Worm (Caenorhabditis elegans): Measurements from ENCODE around the gene Y62H9A.16.
A peak's percentile ranks its signal among the peaks of the same experiment; 100 is the strongest.

Gene Y62H9A.16

ce11 chrX:11916705-11917104, 1.4 kb upstream of the Y62H9A.16 start, which contains the start of gene Y62H9A.13:
Y62H9A.13 (plus strand) TSS chrX:11917005.
- TF ChIP-seq nfya-1 (tag; optimal IDR thresholded peaks at IDR 0.05; ENCODE audit: insufficient read depth) (no peak), nhr-43 (tag; optimal IDR thresholded peaks at IDR 0.05; ENCODE audit: poor library complexity, severe bottlenecking) (no peak), ama-1 (optimal IDR thresholded peaks at IDR 0.05) (no peak), nhr-237 (tag; optimal IDR thresholded peaks at IDR 0.05) (no peak), eor-1 (tag; optimal IDR thresholded peaks at IDR 0.05) (no peak)

ce11 chrX:11920723-11921283, 2.7 kb downstream of the Y62H9A.16 start, which contains the start of gene Y62H9A.14:
Y62H9A.14 (plus strand) TSS chrX:11921233.
- TF ChIP-seq lsy-12 (tag; optimal IDR thresholded peaks at IDR 0.05) = no peak

- TF ChIP-seq nhr-237 (tag; optimal IDR thresholded peaks at IDR 0.05) = no peak
- peak; percentile 20 for TF ChIP-seq hmg-11 (tag; optimal IDR thresholded peaks at IDR 0.05)
- peak; percentile 82 for TF ChIP-seq nhr-77 (tag; optimal IDR thresholded peaks at IDR 0.05)
- TF ChIP-seq nhr-12 (tag; optimal IDR thresholded peaks at IDR 0.05) = no peak
- peak; percentile 20 for TF ChIP-seq jun-1 (tag; optimal IDR thresholded peaks at IDR 0.05)
- no peak for TF ChIP-seq nhr-76 (tag; optimal IDR thresholded peaks at IDR 0.05)
- TF ChIP-seq skn-1 (tag; optimal IDR thresholded peaks at IDR 0.05) = peak; percentile 19
- TF ChIP-seq nhr-67 (tag; optimal IDR thresholded peaks at IDR 0.05) = no peak
- peak; percentile 9 for TF ChIP-seq lsy-12 (tag; optimal IDR thresholded peaks at IDR 0.05)
- TF ChIP-seq nhr-43 (tag; optimal IDR thresholded peaks at IDR 0.05; ENCODE audit: poor library complexity, severe bottlenecking) = peak; percentile 71
- no peak for TF ChIP-seq ztf-4 (tag; optimal IDR thresholded peaks at IDR 0.05)
- TF ChIP-seq zag-1 (tag; optimal IDR thresholded peaks at IDR 0.05) = no peak
- no peak for TF ChIP-seq fkh-2 (tag; optimal IDR thresholded peaks at IDR 0.05)
- no peak for TF ChIP-seq R02D3.7 (tag; optimal IDR thresholded peaks at IDR 0.05)
- peak; percentile 86 for TF ChIP-seq snpc-4 (tag; optimal IDR thresholded peaks at IDR 0.05)
- TF ChIP-seq mml-1 (tag; optimal IDR thresholded peaks at IDR 0.05) = no peak
- no peak for TF ChIP-seq nhr-28 (tag; optimal IDR thresholded peaks at IDR 0.05)
- no peak for TF ChIP-seq ZK546.5 (tag; optimal IDR thresholded peaks at IDR 0.05)
- TF ChIP-seq pha-4 (tag; optimal IDR thresholded peaks at IDR 0.05) = no peak
- no peak for TF ChIP-seq daf-12 (tag; optimal IDR thresholded peaks at IDR 0.05)
- no peak for TF ChIP-seq ceh-16 (tag; optimal IDR thresholded peaks at IDR 0.05)
- no peak for TF ChIP-seq ztf-11 (tag; optimal IDR thresholded peaks at IDR 0.05)
- TF ChIP-seq pqm-1 (tag; optimal IDR thresholded peaks at IDR 0.05) = no peak
- TF ChIP-seq elt-1 (tag; optimal IDR thresholded peaks at IDR 0.05) = no peak
- no peak for TF ChIP-seq sea-2 (GFP tag; optimal IDR thresholded peaks at IDR 0.05)
- TF ChIP-seq ceh-82 (tag; optimal IDR thresholded peaks at IDR 0.05) = peak; percentile 43
- no peak for TF ChIP-seq aly-2 (tag; optimal IDR thresholded peaks at IDR 0.05)
- no peak for TF ChIP-seq ama-1 (optimal IDR thresholded peaks at IDR 0.05)
- no peak for TF ChIP-seq egl-27 (tag; optimal IDR thresholded peaks at IDR 0.05)
- no peak for TF ChIP-seq unc-39 (tag; optimal IDR thresholded peaks at IDR 0.05)
- peak; percentile 66 for TF ChIP-seq tbx-2 (tag; optimal IDR thresholded peaks at IDR 0.05)
- TF ChIP-seq nhr-11 (tag; optimal IDR thresholded peaks at IDR 0.05) = no peak
- TF ChIP-seq elt-2 (tag; optimal IDR thresholded peaks at IDR 0.05) = peak; percentile 28
- peak; percentile 83 for TF ChIP-seq nhr-25 (tag; optimal IDR thresholded peaks at IDR 0.05)
- no peak for TF ChIP-seq mdl-1 (tag; optimal IDR thresholded peaks at IDR 0.05)
- TF ChIP-seq ceh-28 (tag; optimal IDR thresholded peaks at IDR 0.05) = peak; percentile 74
- TF ChIP-seq eor-1 (tag; optimal IDR thresholded peaks at IDR 0.05) = no peak
- no peak for TF ChIP-seq lin-15B (tag; optimal IDR thresholded peaks at IDR 0.05)
- no peak for TF ChIP-seq egl-5 (tag; optimal IDR thresholded peaks at IDR 0.05)
- TF ChIP-seq lin-39 (tag; optimal IDR thresholded peaks at IDR 0.05) = no peak
- TF ChIP-seq ceh-9 (tag; optimal IDR thresholded peaks at IDR 0.05) = no peak
- TF ChIP-seq nhr-23 (tag; optimal IDR thresholded peaks at IDR 0.05) = no peak
- peak; percentile 25 for TF ChIP-seq nfya-1 (tag; optimal IDR thresholded peaks at IDR 0.05; ENCODE audit: insufficient read depth)
- TF ChIP-seq unc-62 (GFP tag; optimal IDR thresholded peaks at IDR 0.05) = no peak
- TF ChIP-seq fkh-10 (GFP tag; optimal IDR thresholded peaks at IDR 0.05) = no peak
- peak in 1 of 3 experiments; percentile 37 for TF ChIP-seq elt-3 (tag; optimal IDR thresholded peaks at IDR 0.05)
- TF ChIP-seq fos-1 (tag; optimal IDR thresholded peaks at IDR 0.05) = no peak
These were observed 6.1 kb downstream of the Y62H9A.16 start, which contains the start of gene F55G7.1 for ce11 chrX:11924158-11924557. F55G7.1 (plus strand) TSS chrX:11924433.

Measured in whole organism, L3 larva.